Fruit fly (Drosophila melanogaster) whole organism, embryonic: ENCODE measurements around the gene CG32639.

Experiments used
- ATbp ChIP-seq: fragments of 200-800 bp; sonication (Bioruptor generic); optimal IDR thresholded peaks from 2 replicates; lab custom pipeline; 2017; ENCODE audit warnings: missing biosample characterization, mild to moderate bottlenecking, missing genetic modification characterization, missing genetic modification reagents
- Adf1 ChIP-seq: fragments of 200-800 bp; sonication (Bioruptor generic); IDR thresholded peaks from 2 replicates; pipeline ENCODE4 v1.3.6; 2022; ENCODE audit warnings: missing biosample characterization, missing genetic modification characterization
- CG10267 ChIP-seq: fragments of 200-800 bp; sonication (Bioruptor generic); optimal IDR thresholded peaks from 2 replicates; lab custom pipeline; 2018; ENCODE audit warnings: missing biosample characterization, mild to moderate bottlenecking, missing genetic modification characterization, moderate library complexity
- CG10321 ChIP-seq: fragments of 200-800 bp; sonication (Bioruptor generic); IDR thresholded peaks from 2 replicates; pipeline ENCODE4 v1.3.6; 2022; ENCODE audit warnings: missing biosample characterization, missing genetic modification characterization
- CG11504 ChIP-seq: fragments of 200-800 bp; sonication (Bioruptor generic); optimal IDR thresholded peaks from 3 replicates; lab custom pipeline; 2019; ENCODE audit warnings: missing biosample characterization, mild to moderate bottlenecking, missing genetic modification characterization, moderate library complexity
- CG12769 ChIP-seq: fragments of 200-800 bp; sonication (Bioruptor generic); optimal IDR thresholded peaks from 2 replicates; lab custom pipeline; 2019; ENCODE audit warnings: missing biosample characterization, mild to moderate bottlenecking, missing genetic modification characterization, moderate library complexity
- CG16813 ChIP-seq: fragments of 200-800 bp; sonication (Bioruptor generic); IDR thresholded peaks from 3 replicates; pipeline ENCODE4 v1.3.6; 2022; ENCODE audit warnings: missing biosample characterization, missing genetic modification characterization; ENCODE audit not compliant: partially characterized antibody
- CG17328 ChIP-seq: fragments of 200-800 bp; sonication (Bioruptor generic); IDR thresholded peaks from 2 replicates; pipeline ENCODE4 v1.3.6; 2022; ENCODE audit warnings: missing biosample characterization, missing genetic modification characterization
- CG32772 ChIP-seq: fragments of 200-800 bp; sonication (Bioruptor generic); IDR thresholded peaks from 2 replicates; pipeline ENCODE4 v1.3.6; 2022; ENCODE audit warnings: missing biosample characterization, missing genetic modification characterization
- CG34376 ChIP-seq: fragments of 200-800 bp; sonication (Bioruptor generic); optimal IDR thresholded peaks from 2 replicates; lab custom pipeline; 2018; ENCODE audit warnings: missing biosample characterization, mild to moderate bottlenecking, missing genetic modification characterization
- CG4617 ChIP-seq: fragments of 200-800 bp; sonication (Bioruptor generic); optimal IDR thresholded peaks from 3 replicates; lab custom pipeline; 2016; ENCODE audit warnings: missing biosample characterization, missing genetic modification characterization, borderline replicate concordance
- CG4820 ChIP-seq: fragments of 200-800 bp; sonication (Bioruptor generic); optimal IDR thresholded peaks from 3 replicates; lab custom pipeline; 2016; ENCODE audit warnings: missing biosample characterization, missing genetic modification characterization
- CG6272 ChIP-seq: fragments of 200-800 bp; sonication (Bioruptor generic); IDR thresholded peaks from 2 replicates; pipeline ENCODE4 v1.3.6; 2022; ENCODE audit warnings: missing biosample characterization, missing genetic modification characterization
- CG6854 ChIP-seq: fragments of 200-800 bp; sonication (Bioruptor generic); optimal IDR thresholded peaks from 3 replicates; lab custom pipeline; 2017; ENCODE audit warnings: missing biosample characterization, mild to moderate bottlenecking, missing genetic modification characterization
- CG7745 ChIP-seq: fragments of 200-800 bp; sonication (Bioruptor generic); optimal IDR thresholded peaks from 2 replicates; lab custom pipeline; 2018; ENCODE audit warnings: missing biosample characterization, mild to moderate bottlenecking, missing genetic modification characterization, moderate library complexity
- CG8359 ChIP-seq: fragments of 200-800 bp; sonication (Bioruptor generic); optimal IDR thresholded peaks from 2 replicates; lab custom pipeline; 2017; ENCODE audit warnings: missing biosample characterization, mild to moderate bottlenecking, missing genetic modification characterization, borderline replicate concordance
- CG9609 ChIP-seq: fragments of 200-800 bp; sonication (Bioruptor generic); optimal IDR thresholded peaks from 3 replicates; lab custom pipeline; 2016; ENCODE audit warnings: missing biosample characterization, missing genetic modification characterization
- Doc3 ChIP-seq: fragments of 200-800 bp; sonication (Bioruptor generic); IDR thresholded peaks from 3 replicates; pipeline ENCODE4 v1.3.6; 2022; ENCODE audit warnings: missing biosample characterization, missing genetic modification characterization; ENCODE audit not compliant: partially characterized antibody
- ERR ChIP-seq: fragments of 200-800 bp; sonication (Bioruptor generic); optimal IDR thresholded peaks from 2 replicates; lab custom pipeline; 2016; ENCODE audit warnings: missing biosample characterization, missing genetic modification characterization
- Poxn ChIP-seq: fragments of 200-800 bp; sonication (Bioruptor generic); IDR thresholded peaks from 2 replicates; pipeline ENCODE4 v1.3.6; 2022; ENCODE audit warnings: missing biosample characterization, missing genetic modification characterization
- Sry-β ChIP-seq: fragments of 200-800 bp; sonication (Bioruptor generic); optimal IDR thresholded peaks from 2 replicates; lab custom pipeline; 2018; ENCODE audit warnings: missing biosample characterization, mild to moderate bottlenecking, missing genetic modification characterization, moderate library complexity
- YL-1 ChIP-seq: fragments of 200-800 bp; sonication (Bioruptor generic); optimal IDR thresholded peaks from 3 replicates; lab custom pipeline; 2017; ENCODE audit warnings: missing biosample characterization, mild to moderate bottlenecking, missing genetic modification characterization
- cg ChIP-seq: fragments of 200-800 bp; sonication (Bioruptor generic); optimal IDR thresholded peaks from 3 replicates; lab custom pipeline; 2019; ENCODE audit warnings: missing biosample characterization, mild to moderate bottlenecking, missing genetic modification characterization, moderate library complexity
- chn ChIP-seq: fragments of 200-800 bp; sonication (Bioruptor generic); optimal IDR thresholded peaks from 2 replicates; lab custom pipeline; 2016; ENCODE audit warnings: missing biosample characterization, missing genetic modification characterization
- eyg ChIP-seq: fragments of 200-800 bp; sonication (Bioruptor generic); optimal IDR thresholded peaks from 3 replicates; lab custom pipeline; 2016; ENCODE audit warnings: missing biosample characterization, missing genetic modification characterization
- gcm ChIP-seq: fragments of 200-800 bp; sonication (Bioruptor generic); optimal IDR thresholded peaks from 2 replicates; lab custom pipeline; 2019; ENCODE audit warnings: missing biosample characterization, mild to moderate bottlenecking, missing genetic modification characterization, moderate library complexity
- grau ChIP-seq: fragments of 200-800 bp; optimal IDR thresholded peaks from 3 replicates; lab custom pipeline; 2019; ENCODE audit warnings: missing biosample characterization, mild to moderate bottlenecking, missing genetic modification characterization, moderate library complexity
- jumu ChIP-seq: fragments of 200-800 bp; sonication (Bioruptor generic); optimal IDR thresholded peaks from 3 replicates; lab custom pipeline; 2016; ENCODE audit warnings: missing biosample characterization, missing genetic modification characterization
- phol ChIP-seq: fragments of 200-800 bp; sonication (Bioruptor generic); optimal IDR thresholded peaks from 3 replicates; lab custom pipeline; 2018; ENCODE audit warnings: missing biosample characterization, mild to moderate bottlenecking, missing genetic modification characterization, moderate library complexity
- pnt ChIP-seq: fragments of 200-800 bp; sonication (Bioruptor generic); optimal IDR thresholded peaks from 3 replicates; lab custom pipeline; 2016; ENCODE audit warnings: missing biosample characterization, missing genetic modification characterization
- psq ChIP-seq: fragments of 200-800 bp; sonication (Bioruptor generic); optimal IDR thresholded peaks from 2 replicates; lab custom pipeline; 2017; ENCODE audit warnings: missing biosample characterization, missing genetic modification characterization
- row ChIP-seq: fragments of 200-800 bp; sonication (Bioruptor generic); IDR thresholded peaks from 3 replicates; pipeline ENCODE4 v1.3.6; 2022; ENCODE audit warnings: missing biosample characterization, missing genetic modification characterization
- scrt ChIP-seq: fragments of 200-800 bp; sonication (Bioruptor generic); optimal IDR thresholded peaks from 2 replicates; lab custom pipeline; 2018; ENCODE audit warnings: missing biosample characterization, mild to moderate bottlenecking, missing genetic modification characterization, moderate library complexity
- sd ChIP-seq: fragments of 200-800 bp; sonication (Bioruptor generic); optimal IDR thresholded peaks from 3 replicates; lab custom pipeline; 2018; ENCODE audit warnings: missing biosample characterization, mild to moderate bottlenecking, missing genetic modification characterization, moderate library complexity
- sens ChIP-seq: fragments of 200-800 bp; sonication (Bioruptor generic); peaks from one replicate; lab custom pipeline; 2016; ENCODE audit warnings: missing biosample characterization, missing genetic modification characterization
- slbo ChIP-seq: fragments of 200-800 bp; sonication (Bioruptor generic); IDR thresholded peaks from 2 replicates; pipeline ENCODE4 v1.3.6; 2022; ENCODE audit warnings: missing biosample characterization, missing genetic modification characterization
- sna ChIP-seq: fragments of 200-800 bp; sonication (Bioruptor generic); IDR thresholded peaks from 2 replicates; pipeline ENCODE4 v1.3.6; 2022; ENCODE audit warnings: missing biosample characterization, missing genetic modification characterization; ENCODE audit not compliant: partially characterized antibody
- wek ChIP-seq: fragments of 200-800 bp; sonication (Bioruptor generic); optimal IDR thresholded peaks from 3 replicates; lab custom pipeline; 2018; ENCODE audit warnings: missing biosample characterization, mild to moderate bottlenecking, missing genetic modification characterization, moderate library complexity

Gene CG32639

dm6 chrX:13283940-13284547, 47.7 kb upstream of the CG32639 start (continued):
- TF ChIP-seq CG10321 (GFP tag; lab: Robert Waterston, UW) = 0 out of 2 replicates have a peak, but pooled peaks have one; percentile 30
- no peak for TF ChIP-seq CG9609 (GFP tag; lab: Kevin White, UChicago)
- TF ChIP-seq CG12769 = no peak
- no peak for TF ChIP-seq gcm
- TF ChIP-seq CG6272 = no peak
- TF ChIP-seq CG16813 (GFP tag; lab: Robert Waterston, UW) = no peak
- no peak for TF ChIP-seq CG4820 (GFP tag; lab: Kevin White, UChicago)
- TF ChIP-seq wek (GFP tag; lab: Kevin White, UChicago) = no peak
- no peak for TF ChIP-seq sna (GFP tag; lab: Robert Waterston, UW)
- no peak for TF ChIP-seq Adf1 (GFP tag; lab: Robert Waterston, UW)
- TF ChIP-seq scrt = no peak
- peak; percentile 35; the same call in 1 of the 3 replicates for TF ChIP-seq row (GFP tag; lab: Robert Waterston, UW)
- TF ChIP-seq sens (GFP tag; lab: Kevin White, UChicago) = peak; percentile 48
- no peak for TF ChIP-seq Sry-β (GFP tag; lab: Kevin White, UChicago)
- TF ChIP-seq Poxn (GFP tag; lab: Robert Waterston, UW) = no peak
- no peak for TF ChIP-seq chn (GFP tag; lab: Kevin White, UChicago)
- TF ChIP-seq CG10267 = no peak
- TF ChIP-seq sd (tag; lab: Kevin White, UChicago) = peak; percentile 35
- TF ChIP-seq CG11504 (tag; lab: Kevin White, UChicago) = peak; percentile 58
- no peak for TF ChIP-seq Doc3 (GFP tag; lab: Robert Waterston, UW)
- no peak for TF ChIP-seq phol (tag; lab: Kevin White, UChicago)
- no peak for TF ChIP-seq eyg (GFP tag; lab: Kevin White, UChicago)
- TF ChIP-seq slbo (GFP tag; lab: Robert Waterston, UW) = peak; percentile 27; the same call in 1 of the 2 replicates
- TF ChIP-seq grau (tag; lab: Kevin White, UChicago) = peak; percentile 89
- no peak for TF ChIP-seq pnt (GFP tag; lab: Kevin White, UChicago)
- no peak for TF ChIP-seq CG6854 (GFP tag; lab: Kevin White, UChicago)
- no peak for TF ChIP-seq jumu (GFP tag; lab: Kevin White, UChicago)
- TF ChIP-seq CG4617 = no peak
- no peak for TF ChIP-seq CG17328 (GFP tag; lab: Robert Waterston, UW)
- TF ChIP-seq psq (GFP tag; lab: Kevin White, UChicago) = peak; percentile 55
- no peak for TF ChIP-seq CG7745 (tag; lab: Kevin White, UChicago)

dm6 chrX:13282717-13283116, 46.4 kb upstream of the CG32639 start:
- TF ChIP-seq ATbp (GFP tag; lab: Kevin White, UChicago) (no peak), sd (tag; lab: Kevin White, UChicago) (peak; percentile 66), ERR (no peak), CG8359 (GFP tag; lab: Kevin White, UChicago) (no peak), CG32772 (no peak), YL-1 (GFP tag; lab: Kevin White, UChicago) (no peak), CG34376 (GFP tag; lab: Kevin White, UChicago) (peak; percentile 15), cg (GFP tag; lab: Kevin White, UChicago) (peak; percentile 22)
